Worm (Caenorhabditis elegans) whole organism, young adult: ENCODE results near the gene R01H2.8.

Experiments used
- B0035.1 ChIP-seq: sonication (generic microtip); optimal IDR thresholded peaks from 2 replicates; lab custom pipeline; 2016; ENCODE audit warnings: missing genetic modification characterization, mild to moderate bottlenecking, missing compliant biosample characterization, missing genotype, missing genetic modification reagents
- F23B12.7 ChIP-seq: sonication (generic microtip); optimal IDR thresholded peaks from 2 replicates; lab custom pipeline; 2017; ENCODE audit warnings: missing genetic modification characterization, mild to moderate bottlenecking, missing compliant biosample characterization, antibody characterized with exemption, moderate library complexity; ENCODE audit not compliant: insufficient read depth
- F49E8.2 ChIP-seq: sonication (generic microtip); optimal IDR thresholded peaks from 3 replicates; lab custom pipeline; 2017; ENCODE audit warnings: missing genetic modification characterization, mild to moderate bottlenecking, missing compliant biosample characterization, antibody characterized with exemption, moderate library complexity; ENCODE audit not compliant: insufficient read depth
- Y56A3A.18 ChIP-seq: fragments of 200-800 bp; sonication (Bioruptor generic); IDR thresholded peaks from 2 replicates; pipeline ENCODE4 v1.3.6; 2022; ENCODE audit warnings: missing genetic modification reagents, missing genetic modification characterization, missing compliant biosample characterization
- Y79H2A.3 ChIP-seq: fragments of 200-800 bp; sonication (Bioruptor generic); conservative IDR thresholded peaks from 2 replicates; pipeline ENCODE4 v1.3.6; 2022; ENCODE audit warnings: missing genetic modification reagents, missing genetic modification characterization, missing compliant biosample characterization
- ama-1 ChIP-seq, 3 experiments: fragments of 150-350 bp in 1 of 3; sonication (generic microtip) in 2 of 3; optimal IDR thresholded peaks; 2 replicates each; lab custom pipeline; 2014 to 2018; ENCODE audit warnings: missing biosample characterization in 2 of 3, missing genetic modification characterization in 2 of 3, missing genetic modification reagents in 2 of 3
- bed-2 ChIP-seq: fragments of 200-800 bp; sonication (Bioruptor generic); IDR thresholded peaks from 2 replicates; pipeline ENCODE4 v1.3.6; 2022; ENCODE audit warnings: missing genetic modification reagents, missing genetic modification characterization, missing compliant biosample characterization
- cebp-1 ChIP-seq, 2 experiments: fragments of 200-800 bp in 1 of 2; sonication (Bioruptor generic) in 1 of 2; sonication (generic microtip) in 1 of 2; IDR thresholded peaks in 1 of 2; optimal IDR thresholded peaks in 1 of 2; 2 replicates each; pipeline versions ENCODE4 v1.3.6 to Lab custom; 2017 to 2022; ENCODE audit warnings: missing compliant biosample characterization in 2 of 2, missing genetic modification characterization in 2 of 2, mild to moderate bottlenecking in 1 of 2, missing genetic modification reagents in 1 of 2, moderate library complexity in 1 of 2
- ceh-27 ChIP-seq: fragments of 200-800 bp; sonication (Bioruptor generic); optimal IDR thresholded peaks from 2 replicates; lab custom pipeline; 2018; ENCODE audit warnings: mild to moderate bottlenecking, missing genetic modification characterization, moderate library complexity, missing compliant biosample characterization
- ceh-40 ChIP-seq: fragments of 200-800 bp; sonication (Bioruptor generic); IDR thresholded peaks from 2 replicates; pipeline ENCODE4 v1.3.6; 2022; ENCODE audit warnings: missing genetic modification characterization, missing compliant biosample characterization
- die-1 ChIP-seq: sonication (generic microtip); optimal IDR thresholded peaks from 2 replicates; lab custom pipeline; 2016; ENCODE audit warnings: missing genotype, mild to moderate bottlenecking, missing genetic modification characterization, missing compliant biosample characterization
- ets-4 ChIP-seq: fragments of 200-800 bp; sonication (Bioruptor generic); optimal IDR thresholded peaks from 2 replicates; lab custom pipeline; 2018; ENCODE audit warnings: mild to moderate bottlenecking, missing genetic modification characterization, missing compliant biosample characterization
- gei-17 ChIP-seq: fragments of 200-800 bp; sonication (Bioruptor generic); optimal IDR thresholded peaks from 2 replicates; lab custom pipeline; 2018; ENCODE audit warnings: mild to moderate bottlenecking, missing genetic modification characterization, missing compliant biosample characterization
- hrde-1 ChIP-seq: sonication (generic microtip); optimal IDR thresholded peaks from 2 replicates; lab custom pipeline; 2016; ENCODE audit warnings: missing genetic modification characterization, mild to moderate bottlenecking, missing compliant biosample characterization, moderate library complexity, missing genotype, missing genetic modification reagents, borderline replicate concordance
- lag-1 ChIP-seq: fragments of 200-800 bp; sonication (Bioruptor generic); IDR thresholded peaks from 2 replicates; pipeline ENCODE4 v1.3.6; 2022; ENCODE audit warnings: missing genetic modification reagents, missing genetic modification characterization, missing compliant biosample characterization
- lin-35 ChIP-seq, 3 experiments: fragments of 150-350 bp in 2 of 3; sonication (generic microtip) in 1 of 3; optimal IDR thresholded peaks; 2 replicates each; lab custom pipeline; 2014 to 2018; ENCODE audit warnings: missing biosample characterization in 3 of 3, missing genetic modification characterization in 3 of 3, missing genetic modification reagents in 3 of 3
- lin-40 ChIP-seq: sonication (generic microtip); optimal IDR thresholded peaks from 2 replicates; lab custom pipeline; 2016; ENCODE audit warnings: missing genetic modification characterization, mild to moderate bottlenecking, missing compliant biosample characterization, missing genotype, missing genetic modification reagents
- lsy-27 ChIP-seq: sonication (generic microtip); optimal IDR thresholded peaks from 2 replicates; lab custom pipeline; 2017; ENCODE audit warnings: missing genetic modification characterization, mild to moderate bottlenecking, missing compliant biosample characterization, antibody characterized with exemption, missing genotype, borderline replicate concordance; ENCODE audit not compliant: insufficient read depth
- madf-8 ChIP-seq: fragments of 200-800 bp; sonication (Bioruptor generic); conservative IDR thresholded peaks from 2 replicates; pipeline ENCODE4 v1.3.6; 2022; ENCODE audit warnings: missing genetic modification reagents, missing genetic modification characterization, missing compliant biosample characterization
- mes-4 ChIP-seq: sonication (generic microtip); optimal IDR thresholded peaks from 2 replicates; lab custom pipeline; 2016; ENCODE audit warnings: missing genotype, missing genetic modification characterization, missing compliant biosample characterization
- nfya-1 ChIP-seq: sonication (generic microtip); optimal IDR thresholded peaks from 2 replicates; lab custom pipeline; 2017; ENCODE audit warnings: antibody characterized with exemption, missing compliant biosample characterization, missing genetic modification characterization, borderline replicate concordance; ENCODE audit not compliant: insufficient read depth
- nfyb-1 ChIP-seq: fragments of 200-800 bp; sonication (Bioruptor generic); IDR thresholded peaks from 2 replicates; pipeline ENCODE4 v1.3.6; 2022; ENCODE audit warnings: missing genetic modification reagents, missing genetic modification characterization, missing compliant biosample characterization
- nhr-80 ChIP-seq: sonication (generic microtip); optimal IDR thresholded peaks from 2 replicates; lab custom pipeline; 2016; ENCODE audit warnings: missing genetic modification characterization, missing compliant biosample characterization
- nhr-90 ChIP-seq: sonication (generic microtip); optimal IDR thresholded peaks from 2 replicates; lab custom pipeline; 2016; ENCODE audit warnings: missing genotype, mild to moderate bottlenecking, missing genetic modification characterization, missing compliant biosample characterization
- pha-4 ChIP-seq: fragments of 150-350 bp; sonication (generic microtip); optimal IDR thresholded peaks from 2 replicates; lab custom pipeline; 2014; ENCODE audit warnings: missing biosample characterization, missing genetic modification reagents, missing genetic modification characterization
- rpc-1 ChIP-seq, 2 experiments: fragments of 150-350 bp in 1 of 2; sonication (generic microtip) in 1 of 2; optimal IDR thresholded peaks; 2 replicates each; lab custom pipeline; 2014 to 2018; ENCODE audit warnings: missing biosample characterization in 1 of 2, missing genetic modification characterization in 1 of 2, missing genetic modification reagents in 1 of 2, missing genotype in 1 of 2
- snpc-1.3 ChIP-seq: sonication (generic microtip); optimal IDR thresholded peaks from 2 replicates; lab custom pipeline; 2017; ENCODE audit warnings: missing genetic modification characterization, mild to moderate bottlenecking, missing compliant biosample characterization, antibody characterized with exemption, moderate library complexity, missing genotype, missing genetic modification reagents; ENCODE audit not compliant: insufficient read depth
- snpc-3.4 ChIP-seq: sonication (generic microtip); optimal IDR thresholded peaks from 2 replicates; lab custom pipeline; 2017; ENCODE audit warnings: missing genetic modification characterization, mild to moderate bottlenecking, missing compliant biosample characterization, antibody characterized with exemption, moderate library complexity, missing genotype, missing genetic modification reagents
- snpc-4 ChIP-seq, 5 experiments: fragments of 150-350 bp in 1 of 5; sonication (generic microtip) in 4 of 5; optimal IDR thresholded peaks; 2 replicates each; lab custom pipeline; 2014 to 2018; ENCODE audit warnings: missing genetic modification characterization in 5 of 5, missing biosample characterization in 3 of 5, antibody characterized with exemption in 2 of 5, mild to moderate bottlenecking in 2 of 5, missing compliant biosample characterization in 2 of 5, missing genotype in 2 of 5, moderate library complexity in 2 of 5, missing genetic modification reagents in 1 of 5
- tbp1 ChIP-seq: fragments of 200-800 bp; sonication (Bioruptor generic); optimal IDR thresholded peaks from 2 replicates; lab custom pipeline; 2018; ENCODE audit warnings: mild to moderate bottlenecking, missing genetic modification characterization, missing compliant biosample characterization
- unc-130 ChIP-seq: sonication (generic microtip); optimal IDR thresholded peaks from 2 replicates; lab custom pipeline; 2016; ENCODE audit warnings: missing genetic modification reagents, missing genetic modification characterization, missing compliant biosample characterization
- xnd-1 ChIP-seq: sonication (generic microtip); optimal IDR thresholded peaks from 2 replicates; lab custom pipeline; 2016; ENCODE audit warnings: missing genotype, missing genetic modification reagents, missing genetic modification characterization, missing compliant biosample characterization
- ztf-22 ChIP-seq: fragments of 200-800 bp; sonication (Bioruptor generic); optimal IDR thresholded peaks from 2 replicates; lab custom pipeline; 2018; ENCODE audit warnings: mild to moderate bottlenecking, missing genetic modification characterization, moderate library complexity, missing compliant biosample characterization
- ztf-25 ChIP-seq: fragments of 200-800 bp; sonication (Bioruptor generic); IDR thresholded peaks from 2 replicates; pipeline ENCODE4 v1.3.6; 2022; ENCODE audit warnings: missing genetic modification reagents, missing genetic modification characterization, missing compliant biosample characterization

Gene R01H2.8

ce11 chrIII:7030044-7030804 is 38.6 kb upstream of the R01H2.8 start (continued):
- TF ChIP-seq ets-4 (GFP tag; lab: Kevin White, UChicago) (no peak), ztf-25 (GFP tag; lab: Robert Waterston, UW) (no peak), lin-35 (GFP tag; optimal IDR thresholded peaks at IDR 0.05; lab: Kevin White, UChicago) (peak in 1 of 3 experiments; percentile 39), hrde-1 (tag; lab: Kevin White, UChicago) (peak; percentile 66), snpc-4 (GFP tag; optimal IDR thresholded peaks at IDR 0.05; lab: Kevin White, UChicago) (peak; percentile 84), snpc-4 (tag; optimal IDR thresholded peaks at IDR 0.05; lab: Kevin White, UChicago) (peak; percentile 91 to 94 (median 92)), ama-1 (optimal IDR thresholded peaks at IDR 0.05; lab: Kevin White, UChicago) (no peak), ama-1 (GFP tag; optimal IDR thresholded peaks at IDR 0.05; lab: Kevin White, UChicago) (no peak), ztf-22 (no peak), F49E8.2 (tag; lab: Kevin White, UChicago) (peak; percentile 36), F23B12.7 (tag; lab: Kevin White, UChicago) (peak; percentile 19), Y56A3A.18 (GFP tag; lab: Robert Waterston, UW) (no peak), mes-4 (tag; lab: Kevin White, UChicago) (peak; percentile 12), lsy-27 (tag; lab: Kevin White, UChicago) (no peak), cebp-1 (GFP tag; IDR thresholded peaks at IDR 0.05; lab: Robert Waterston, UW) (no peak), cebp-1 (tag; optimal IDR thresholded peaks at IDR 0.05; lab: Kevin White, UChicago) (peak; percentile 12), nfyb-1 (peak; percentile 58; the same call in 1 of the 2 replicates), unc-130 (GFP tag; lab: Kevin White, UChicago) (no peak), B0035.1 (tag; lab: Kevin White, UChicago) (no peak), nhr-90 (tag; lab: Kevin White, UChicago) (peak; percentile 45), pha-4 (tag; lab: Kevin White, UChicago) (no peak), nhr-80 (tag; lab: Kevin White, UChicago) (peak; percentile 81), rpc-1 (optimal IDR thresholded peaks at IDR 0.05; lab: Kevin White, UChicago) (peak; percentile 77), rpc-1 (tag; optimal IDR thresholded peaks at IDR 0.05; lab: Kevin White, UChicago) (peak; percentile 72), die-1 (tag; lab: Kevin White, UChicago) (peak; percentile 27), snpc-3.4 (tag; lab: Kevin White, UChicago) (peak; percentile 89)

ce11 chrIII:7032070-7032469 is 36.8 kb upstream of the R01H2.8 start:
- TF ChIP-seq lag-1 (no peak), snpc-1.3 (tag; lab: Kevin White, UChicago) (no peak), ceh-40 (no peak), nhr-80 (tag; lab: Kevin White, UChicago) (no peak), tbp1 (GFP tag; lab: Kevin White, UChicago) (no peak), nfya-1 (no peak), ceh-27 (no peak), madf-8 (no peak), Y79H2A.3 (GFP tag; lab: Robert Waterston, UW) (no peak), pha-4 (tag; lab: Kevin White, UChicago) (no peak), lin-40 (tag; lab: Kevin White, UChicago) (no peak), gei-17 (no peak), bed-2 (GFP tag; lab: Robert Waterston, UW) (no peak), xnd-1 (tag; lab: Kevin White, UChicago) (no peak)
